Worm (Caenorhabditis elegans) whole organism, early embryonic: Measurements from ENCODE around the gene dct-19.

Experiments used
- B0310.2 ChIP-seq: sonication (generic microtip); optimal IDR thresholded peaks from 2 replicates; lab custom pipeline; 2016; ENCODE audit warnings: mild to moderate bottlenecking, missing genetic modification characterization, missing compliant biosample characterization
- F13C5.2 ChIP-seq: sonication (generic microtip); optimal IDR thresholded peaks from 2 replicates; lab custom pipeline; 2017; ENCODE audit warnings: mild to moderate bottlenecking, missing genetic modification characterization, inconsistent platforms, missing compliant biosample characterization
- aly-1 ChIP-seq: sonication (generic microtip); optimal IDR thresholded peaks from 2 replicates; lab custom pipeline; 2016; ENCODE audit warnings: missing genetic modification characterization, missing compliant biosample characterization
- ama-1 ChIP-seq: fragments of 150-350 bp; optimal IDR thresholded peaks from 2 replicates; lab custom pipeline; 2014
- ceh-13 ChIP-seq: fragments of 200-800 bp; sonication (Bioruptor generic); optimal IDR thresholded peaks from 2 replicates; lab custom pipeline; 2018; ENCODE audit warnings: mild to moderate bottlenecking, missing genetic modification characterization, missing compliant biosample characterization
- ceh-36 ChIP-seq: sonication (generic microtip); optimal IDR thresholded peaks from 2 replicates; lab custom pipeline; 2016; ENCODE audit warnings: missing genetic modification characterization, inconsistent platforms, missing compliant biosample characterization
- ets-7 ChIP-seq: sonication (generic microtip); optimal IDR thresholded peaks from 2 replicates; lab custom pipeline; 2016; ENCODE audit warnings: missing genotype, missing genetic modification characterization, missing compliant biosample characterization
- flt-1 ChIP-seq: fragments of 200-800 bp; sonication (Bioruptor generic); IDR thresholded peaks from 2 replicates; pipeline ENCODE4 v1.3.6; 2022; ENCODE audit warnings: missing genetic modification characterization, missing compliant biosample characterization
- hmbx-1 ChIP-seq: sonication (generic microtip); optimal IDR thresholded peaks from 2 replicates; lab custom pipeline; 2016; ENCODE audit warnings: mild to moderate bottlenecking, missing genetic modification characterization, missing compliant biosample characterization
- hmg-4 ChIP-seq: fragments of 200-800 bp; sonication (Bioruptor generic); optimal IDR thresholded peaks from 2 replicates; lab custom pipeline; 2018; ENCODE audit warnings: mild to moderate bottlenecking, missing genetic modification characterization, missing compliant biosample characterization
- hnd-1 ChIP-seq: sonication (generic microtip); optimal IDR thresholded peaks from 2 replicates; lab custom pipeline; 2016; ENCODE audit warnings: missing genetic modification characterization, missing compliant biosample characterization
- pes-1 ChIP-seq: fragments of 200-800 bp; sonication (Bioruptor generic); IDR thresholded peaks from 2 replicates; pipeline ENCODE4 v1.3.6; 2022; ENCODE audit warnings: missing genetic modification reagents, missing genetic modification characterization, missing compliant biosample characterization
- scrt-1 ChIP-seq: fragments of 200-800 bp; sonication (Bioruptor generic); IDR thresholded peaks from 2 replicates; pipeline ENCODE4 v1.3.6; 2022; ENCODE audit warnings: missing genetic modification characterization, missing compliant biosample characterization
- sea-1 ChIP-seq: fragments of 200-800 bp; sonication (Bioruptor generic); conservative IDR thresholded peaks from 2 replicates; pipeline ENCODE4 v1.3.6; 2022; ENCODE audit warnings: missing genetic modification characterization, missing compliant biosample characterization
- tbx-11 ChIP-seq: fragments of 200-800 bp; sonication (Bioruptor generic); IDR thresholded peaks from 2 replicates; pipeline ENCODE4 v1.3.6; 2022; ENCODE audit warnings: missing genetic modification characterization, missing compliant biosample characterization
- tbx-37 ChIP-seq: fragments of 200-800 bp; sonication (Bioruptor generic); conservative IDR thresholded peaks from 2 replicates; pipeline ENCODE4 v1.3.6; 2022; ENCODE audit warnings: missing genetic modification reagents, missing genetic modification characterization, missing compliant biosample characterization
- tra-4 ChIP-seq: sonication (generic microtip); optimal IDR thresholded peaks from 2 replicates; lab custom pipeline; 2017; ENCODE audit warnings: missing genetic modification characterization, missing compliant biosample characterization

dct-19 gene

DNA sequence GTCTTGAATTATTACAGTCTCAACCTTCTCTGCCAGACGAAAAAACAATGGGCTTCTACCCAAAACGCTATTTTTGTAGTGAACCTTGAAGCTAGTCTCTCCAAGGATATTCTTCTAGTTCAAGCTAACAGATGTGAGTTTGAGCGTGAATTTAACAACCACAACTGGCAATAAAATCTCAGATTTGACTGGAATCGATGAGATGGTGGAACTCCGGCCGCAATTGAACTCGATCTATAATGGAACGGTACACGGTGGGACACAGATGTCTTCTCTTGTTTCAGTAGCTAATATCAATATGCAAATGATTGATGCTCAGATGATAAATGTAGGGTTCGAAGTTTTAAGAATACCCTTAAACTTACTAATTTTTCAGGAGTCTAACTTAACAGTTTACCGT lies 34.9 kb downstream of the dct-19 start:
- no peak for TF ChIP-seq F13C5.2 (tag; lab: Kevin White, UChicago)
- no peak for TF ChIP-seq hnd-1 (tag; lab: Kevin White, UChicago)
- TF ChIP-seq B0310.2 (tag; lab: Kevin White, UChicago) = no peak
- no peak for TF ChIP-seq hmbx-1 (tag; lab: Kevin White, UChicago)
- no peak for TF ChIP-seq sea-1
- TF ChIP-seq hmg-4 (GFP tag; lab: Kevin White, UChicago) = no peak
- no peak for TF ChIP-seq aly-1 (tag; lab: Kevin White, UChicago)
- no peak for TF ChIP-seq ets-7 (tag; lab: Kevin White, UChicago)
- TF ChIP-seq tbx-11 = no peak
- TF ChIP-seq ama-1 = no peak
- TF ChIP-seq flt-1 (GFP tag; lab: Robert Waterston, UW) = no peak
- no peak for TF ChIP-seq ceh-36
- no peak for TF ChIP-seq tbx-37 (GFP tag; lab: Robert Waterston, UW)
- TF ChIP-seq pes-1 = no peak

DNA sequence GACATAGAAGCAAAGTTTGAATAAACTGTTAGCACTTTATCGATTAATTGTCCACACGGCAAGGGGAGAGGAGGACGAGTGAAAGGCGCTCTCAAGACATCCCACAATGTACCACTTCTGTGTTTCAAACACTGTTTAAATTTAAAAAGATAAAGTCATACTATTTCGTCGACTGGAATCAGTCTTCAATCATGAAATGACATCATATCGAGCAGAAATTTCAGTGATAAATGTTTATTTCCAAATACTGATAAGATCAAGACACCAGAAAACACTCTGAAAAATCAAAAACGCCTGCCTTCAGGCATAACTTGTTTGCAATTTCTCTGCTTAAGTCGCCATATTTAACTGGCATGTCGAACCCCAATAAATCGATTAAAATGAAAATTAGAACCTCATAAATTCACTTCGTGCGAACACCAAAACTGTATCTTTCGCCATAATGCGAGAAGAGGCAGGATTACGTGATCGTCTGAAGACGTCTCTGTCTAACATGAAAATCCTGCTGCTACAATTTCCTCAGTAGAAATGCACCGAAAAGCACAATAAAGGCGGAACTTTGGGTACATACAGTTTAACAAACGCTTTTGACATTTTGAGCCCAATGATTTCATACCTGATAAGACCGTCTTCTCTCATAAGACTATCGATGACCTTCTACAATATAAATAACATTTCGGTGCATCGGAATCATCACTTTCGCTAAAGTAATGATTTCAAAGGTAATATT lies 35.7 kb downstream of the dct-19 start, which contains the start of gene K10D11.2:
Gene K10D11.2 (plus strand): TSS at position 680 of the 730 bp plus-strand sequence.
- TF ChIP-seq ceh-36 = no peak
- no peak for TF ChIP-seq sea-1
- no peak for TF ChIP-seq F13C5.2 (tag; lab: Kevin White, UChicago)
- TF ChIP-seq B0310.2 (tag; lab: Kevin White, UChicago) = no peak
- no peak for TF ChIP-seq tbx-11
- no peak for TF ChIP-seq hmg-4 (GFP tag; lab: Kevin White, UChicago)
- TF ChIP-seq ceh-13 (GFP tag; lab: Kevin White, UChicago) = no peak
- TF ChIP-seq ets-7 (tag; lab: Kevin White, UChicago) = no peak
- no peak for TF ChIP-seq hnd-1 (tag; lab: Kevin White, UChicago)
- no peak for TF ChIP-seq tbx-37 (GFP tag; lab: Robert Waterston, UW)

DNA sequence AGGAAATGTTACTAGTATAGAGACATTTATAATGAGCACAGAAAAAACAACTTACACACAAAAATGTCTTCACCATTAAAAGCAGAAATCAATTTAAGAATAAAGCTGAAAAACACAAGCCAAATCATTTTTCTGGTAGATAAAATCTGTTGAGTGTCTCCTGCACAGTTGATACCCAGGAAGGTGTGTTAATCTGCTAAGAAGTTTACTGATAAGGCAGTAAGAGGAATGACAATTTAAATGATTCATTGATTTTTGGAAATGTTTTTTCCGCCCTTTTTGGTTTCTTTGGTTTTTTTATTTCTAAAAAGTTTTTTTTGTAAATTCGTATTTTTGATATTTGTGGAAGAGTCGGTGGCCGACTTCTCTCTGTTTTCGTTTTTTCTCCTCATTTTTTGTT lies 43.2 kb downstream of the dct-19 start, which contains the start of gene K10D11.3:
Gene K10D11.3 (minus strand): TSS at position 174 of the 400 bp plus-strand sequence.
- TF ChIP-seq ama-1 (no peak), F13C5.2 (tag; lab: Kevin White, UChicago) (no peak), tbx-37 (GFP tag; lab: Robert Waterston, UW) (no peak), pes-1 (no peak), flt-1 (GFP tag; lab: Robert Waterston, UW) (no peak), B0310.2 (tag; lab: Kevin White, UChicago) (no peak), hnd-1 (tag; lab: Kevin White, UChicago) (no peak), ceh-36 (no peak), tbx-11 (no peak), ets-7 (tag; lab: Kevin White, UChicago) (no peak), hmbx-1 (tag; lab: Kevin White, UChicago) (no peak), aly-1 (tag; lab: Kevin White, UChicago) (no peak), sea-1 (no peak), ceh-13 (GFP tag; lab: Kevin White, UChicago) (no peak), hmg-4 (GFP tag; lab: Kevin White, UChicago) (no peak), scrt-1 (GFP tag; lab: Robert Waterston, UW) (no peak), tra-4 (tag; lab: Kevin White, UChicago) (no peak)

DNA sequence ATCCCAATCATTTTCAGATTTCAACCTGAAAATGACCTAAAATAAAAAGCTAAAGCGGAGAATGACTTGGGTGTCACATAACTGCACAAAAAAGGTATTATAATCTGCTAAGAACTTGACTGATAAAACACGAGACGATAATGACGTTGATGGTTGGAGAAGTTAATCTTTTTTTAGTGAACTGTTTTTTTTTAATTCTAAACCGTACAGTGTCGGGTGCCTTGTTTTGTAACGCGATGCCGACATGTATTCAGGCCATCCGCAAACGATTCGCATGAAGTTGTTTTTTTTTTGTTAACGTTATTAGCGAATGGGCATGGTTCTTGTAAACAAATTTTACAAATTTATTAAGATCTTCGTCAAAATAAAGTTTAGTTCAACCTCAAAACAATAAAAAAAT lies 46.6 kb downstream of the dct-19 start, which contains the start of gene K10D11.6:
Gene K10D11.6 (minus strand): TSS at position 101 of the 400 bp plus-strand sequence.
- TF ChIP-seq ceh-13 (GFP tag; lab: Kevin White, UChicago) (no peak), F13C5.2 (tag; lab: Kevin White, UChicago) (no peak)

DNA sequence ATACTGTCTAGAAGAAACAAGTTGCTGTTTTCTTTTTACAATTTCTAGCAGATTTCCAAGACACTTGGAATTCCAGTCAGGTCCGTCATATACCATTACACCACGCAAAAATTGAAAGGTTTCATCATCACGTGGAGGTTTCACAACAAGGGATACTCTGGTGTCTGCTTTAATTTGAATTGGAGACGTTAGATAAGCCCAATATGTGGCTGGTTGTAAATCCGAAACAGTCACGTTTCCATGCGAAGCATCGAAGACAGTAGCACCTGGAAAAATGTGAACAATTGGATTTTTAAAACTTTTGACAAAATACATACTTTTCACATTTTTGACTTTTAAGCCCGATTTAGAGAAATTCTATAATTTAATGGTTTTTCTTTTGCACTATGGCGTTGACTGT lies 47.9 kb downstream of the dct-19 start:
- no peak for TF ChIP-seq tbx-11

DNA sequence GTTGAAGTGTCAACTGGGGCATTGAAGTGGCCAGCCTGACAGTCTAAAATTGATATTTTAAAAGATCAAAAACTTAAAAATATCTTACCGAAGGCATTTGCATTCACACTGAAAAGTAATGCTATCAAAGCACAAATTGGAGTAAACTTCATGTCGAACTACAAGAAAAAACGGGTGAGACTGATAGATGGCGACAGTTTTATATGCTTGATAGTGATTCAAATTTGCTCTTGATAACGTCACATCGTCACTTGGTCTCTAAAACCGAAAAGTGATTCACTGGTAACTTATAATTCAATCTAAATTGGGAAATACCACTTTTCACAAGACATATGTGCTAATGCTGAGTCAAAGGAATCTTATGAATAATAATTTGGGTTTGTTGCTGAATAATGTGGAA lies 48.9 kb downstream of the dct-19 start, which contains the start of gene K10D11.5:
Gene K10D11.5 (minus strand): TSS at position 215 of the 400 bp plus-strand sequence.
- no peak for TF ChIP-seq scrt-1 (GFP tag; lab: Robert Waterston, UW)
- no peak for TF ChIP-seq ets-7 (tag; lab: Kevin White, UChicago)
- TF ChIP-seq sea-1 = no peak
- no peak for TF ChIP-seq hmg-4 (GFP tag; lab: Kevin White, UChicago)
- TF ChIP-seq F13C5.2 (tag; lab: Kevin White, UChicago) = no peak
- no peak for TF ChIP-seq tra-4 (tag; lab: Kevin White, UChicago)
- TF ChIP-seq tbx-37 (GFP tag; lab: Robert Waterston, UW) = no peak
- no peak for TF ChIP-seq aly-1 (tag; lab: Kevin White, UChicago)
- TF ChIP-seq ama-1 = no peak
- TF ChIP-seq flt-1 (GFP tag; lab: Robert Waterston, UW) = no peak
